Fruit fly (Drosophila melanogaster) whole organism, embryonic: ENCODE data around the gene thoc7.

ENCODE experiments used
- Aef1 ChIP-seq: fragments of 200-800 bp; sonication (Bioruptor generic); IDR thresholded peaks from 3 replicates; pipeline ENCODE4 v1.3.6; 2022; ENCODE audit warnings: missing biosample characterization, missing genetic modification characterization
- Antp ChIP-seq: fragments of 200-800 bp; sonication (Bioruptor generic); optimal IDR thresholded peaks from 3 replicates; lab custom pipeline; 2016; ENCODE audit warnings: missing biosample characterization, missing genetic modification characterization
- CG10147 ChIP-seq: fragments of 200-800 bp; sonication (Bioruptor generic); optimal IDR thresholded peaks from 2 replicates; lab custom pipeline; 2019; ENCODE audit warnings: missing biosample characterization, mild to moderate bottlenecking, missing genetic modification characterization, moderate library complexity
- CG10543 ChIP-seq: fragments of 200-800 bp; sonication (Bioruptor generic); optimal IDR thresholded peaks from 3 replicates; lab custom pipeline; 2017; ENCODE audit warnings: missing biosample characterization, mild to moderate bottlenecking, missing genetic modification characterization, moderate library complexity
- CG10654 ChIP-seq: fragments of 200-800 bp; sonication (Bioruptor generic); optimal IDR thresholded peaks from 2 replicates; lab custom pipeline; 2016; ENCODE audit warnings: missing biosample characterization, missing genetic modification characterization
- CG10979 ChIP-seq: fragments of 200-800 bp; sonication (Bioruptor generic); optimal IDR thresholded peaks from 2 replicates; lab custom pipeline; 2018; ENCODE audit warnings: missing biosample characterization, mild to moderate bottlenecking, missing genetic modification characterization, moderate library complexity
- CG11456 ChIP-seq: fragments of 200-800 bp; sonication (Bioruptor generic); IDR thresholded peaks from 3 replicates; pipeline ENCODE4 v1.3.6; 2022; ENCODE audit warnings: missing biosample characterization, missing genetic modification characterization
- CG12155 ChIP-seq: fragments of 200-800 bp; sonication (Bioruptor generic); optimal IDR thresholded peaks from 3 replicates; lab custom pipeline; 2016; ENCODE audit warnings: missing biosample characterization, missing genetic modification characterization
- CG13296 ChIP-seq: fragments of 200-800 bp; sonication (Bioruptor generic); optimal IDR thresholded peaks from 3 replicates; lab custom pipeline; 2018; ENCODE audit warnings: missing biosample characterization, mild to moderate bottlenecking, missing genetic modification characterization
- CG14965 ChIP-seq: fragments of 200-800 bp; sonication (Bioruptor generic); optimal IDR thresholded peaks from 2 replicates; lab custom pipeline; 2016; ENCODE audit warnings: missing biosample characterization, missing genetic modification characterization, borderline replicate concordance
- CG15269 ChIP-seq: fragments of 200-800 bp; sonication (Bioruptor generic); optimal IDR thresholded peaks from 2 replicates; lab custom pipeline; 2018; ENCODE audit warnings: missing biosample characterization, mild to moderate bottlenecking, missing genetic modification characterization, moderate library complexity
- CG15601 ChIP-seq: fragments of 200-800 bp; sonication (Bioruptor generic); optimal IDR thresholded peaks from 3 replicates; lab custom pipeline; 2019; ENCODE audit warnings: missing biosample characterization, mild to moderate bottlenecking, missing genetic modification characterization, moderate library complexity
- CG15696 ChIP-seq: fragments of 200-800 bp; sonication (Bioruptor generic); optimal IDR thresholded peaks from 2 replicates; lab custom pipeline; 2019; ENCODE audit warnings: missing biosample characterization, mild to moderate bottlenecking, missing genetic modification characterization, moderate library complexity
- CG2129 ChIP-seq: fragments of 200-800 bp; sonication (Bioruptor generic); IDR thresholded peaks from 2 replicates; pipeline ENCODE4 v1.3.6; 2022; ENCODE audit warnings: missing biosample characterization, missing genetic modification characterization; ENCODE audit not compliant: partially characterized antibody
- CG31365 ChIP-seq: fragments of 200-800 bp; sonication (Bioruptor generic); optimal IDR thresholded peaks from 2 replicates; lab custom pipeline; 2018; ENCODE audit warnings: missing biosample characterization, mild to moderate bottlenecking, missing genetic modification characterization
- CG4730 ChIP-seq: fragments of 200-800 bp; sonication (Bioruptor generic); IDR thresholded peaks from 2 replicates; pipeline ENCODE4 v1.3.6; 2022; ENCODE audit warnings: missing biosample characterization, missing genetic modification characterization
- CG5180 ChIP-seq: fragments of 200-800 bp; sonication (Bioruptor generic); optimal IDR thresholded peaks from 3 replicates; lab custom pipeline; 2017; ENCODE audit warnings: missing biosample characterization, missing genetic modification characterization, mild to moderate bottlenecking, moderate library complexity, missing genetic modification reagents
- CG7357 ChIP-seq: fragments of 200-800 bp; sonication (Bioruptor generic); IDR thresholded peaks from 3 replicates; pipeline ENCODE4 v1.3.6; 2022; ENCODE audit warnings: missing biosample characterization, missing genetic modification characterization
- CG9215 ChIP-seq: fragments of 200-800 bp; sonication (Bioruptor generic); IDR thresholded peaks from 2 replicates; pipeline ENCODE4 v1.3.6; 2022; ENCODE audit warnings: missing biosample characterization, missing genetic modification characterization
- CG9609 ChIP-seq: fragments of 200-800 bp; sonication (Bioruptor generic); optimal IDR thresholded peaks from 3 replicates; lab custom pipeline; 2016; ENCODE audit warnings: missing biosample characterization, missing genetic modification characterization
- CHES-1-like ChIP-seq: fragments of 200-800 bp; sonication (Bioruptor generic); optimal IDR thresholded peaks from 2 replicates; lab custom pipeline; 2016; ENCODE audit warnings: missing biosample characterization, missing genetic modification characterization
- CrebB ChIP-seq: fragments of 200-800 bp; sonication (Bioruptor generic); optimal IDR thresholded peaks from 3 replicates; lab custom pipeline; 2018; ENCODE audit warnings: missing biosample characterization, mild to moderate bottlenecking, missing genetic modification characterization
- Dek ChIP-seq: fragments of 200-800 bp; sonication (Bioruptor generic); optimal IDR thresholded peaks from 3 replicates; lab custom pipeline; 2019; ENCODE audit warnings: missing biosample characterization, mild to moderate bottlenecking, missing genetic modification characterization, moderate library complexity
- Fer2 ChIP-seq: fragments of 200-800 bp; sonication (Bioruptor generic); optimal IDR thresholded peaks from 2 replicates; lab custom pipeline; 2018; ENCODE audit warnings: missing biosample characterization, mild to moderate bottlenecking, missing genetic modification characterization, moderate library complexity
- Mad ChIP-seq: fragments of 200-800 bp; sonication (Bioruptor generic); optimal IDR thresholded peaks from 2 replicates; lab custom pipeline; 2016; ENCODE audit warnings: missing biosample characterization, missing genetic modification characterization
- Ravus ChIP-seq: fragments of 200-800 bp; sonication (Bioruptor generic); IDR thresholded peaks from 2 replicates; pipeline ENCODE4 v1.3.6; 2022; ENCODE audit warnings: missing biosample characterization, missing genetic modification characterization
- Six4 ChIP-seq: fragments of 200-800 bp; sonication (Bioruptor generic); optimal IDR thresholded peaks from 2 replicates; lab custom pipeline; 2016; ENCODE audit warnings: missing biosample characterization, missing genetic modification characterization
- abd-A ChIP-seq: fragments of 200-800 bp; sonication (Bioruptor generic); optimal IDR thresholded peaks from 3 replicates; lab custom pipeline; 2019; ENCODE audit warnings: missing biosample characterization, mild to moderate bottlenecking, missing genetic modification characterization, moderate library complexity
- ac ChIP-seq: fragments of 200-800 bp; sonication (Bioruptor generic); optimal IDR thresholded peaks from 3 replicates; lab custom pipeline; 2017; ENCODE audit warnings: missing biosample characterization, mild to moderate bottlenecking, missing genetic modification characterization
- bigmax ChIP-seq: fragments of 200-800 bp; sonication (Bioruptor generic); optimal IDR thresholded peaks from 2 replicates; lab custom pipeline; 2018; ENCODE audit warnings: missing biosample characterization, mild to moderate bottlenecking, missing genetic modification characterization
- disco-r ChIP-seq: fragments of 200-800 bp; sonication (Bioruptor generic); optimal IDR thresholded peaks from 2 replicates; lab custom pipeline; 2016; ENCODE audit warnings: missing biosample characterization, missing genetic modification characterization
- ewg ChIP-seq: fragments of 200-800 bp; sonication (Bioruptor generic); optimal IDR thresholded peaks from 3 replicates; lab custom pipeline; 2017; ENCODE audit warnings: mild to moderate bottlenecking, missing biosample characterization, missing genetic modification reagents, missing genetic modification characterization
- gce ChIP-seq: fragments of 200-800 bp; sonication (Bioruptor generic); IDR thresholded peaks from 3 replicates; pipeline ENCODE4 v1.3.6; 2022; ENCODE audit warnings: missing biosample characterization, missing genetic modification characterization
- grau ChIP-seq: fragments of 200-800 bp; optimal IDR thresholded peaks from 3 replicates; lab custom pipeline; 2019; ENCODE audit warnings: missing biosample characterization, mild to moderate bottlenecking, missing genetic modification characterization, moderate library complexity
- kah ChIP-seq: fragments of 200-800 bp; sonication (Bioruptor generic); optimal IDR thresholded peaks from 2 replicates; lab custom pipeline; 2018; ENCODE audit warnings: missing biosample characterization, mild to moderate bottlenecking, missing genetic modification characterization
- ken ChIP-seq: fragments of 200-800 bp; sonication (Bioruptor generic); IDR thresholded peaks from 3 replicates; pipeline ENCODE4 v1.3.6; 2022; ENCODE audit warnings: missing biosample characterization, missing genetic modification characterization
- knrl ChIP-seq: fragments of 200-800 bp; sonication (Bioruptor generic); IDR thresholded peaks from 3 replicates; pipeline ENCODE4 v1.3.6; 2022; ENCODE audit warnings: missing biosample characterization, missing genetic modification characterization; ENCODE audit not compliant: partially characterized antibody
- mirr ChIP-seq: fragments of 200-800 bp; sonication (Bioruptor generic); optimal IDR thresholded peaks from 3 replicates; lab custom pipeline; 2018; ENCODE audit warnings: missing biosample characterization, mild to moderate bottlenecking, missing genetic modification characterization
- pita ChIP-seq: fragments of 200-800 bp; sonication (Bioruptor generic); optimal IDR thresholded peaks from 2 replicates; lab custom pipeline; 2017; ENCODE audit warnings: missing biosample characterization, mild to moderate bottlenecking, missing genetic modification characterization
- pnt ChIP-seq: fragments of 200-800 bp; sonication (Bioruptor generic); optimal IDR thresholded peaks from 3 replicates; lab custom pipeline; 2016; ENCODE audit warnings: missing biosample characterization, missing genetic modification characterization
- prd ChIP-seq, 3 experiments: fragments of >200 bp in 2 of 3; fragments of 200-800 bp in 1 of 3; sonication (Bioruptor generic) in 1 of 3; optimal IDR thresholded peaks in 2 of 3; IDR thresholded peaks in 1 of 3; 2 replicates in 2 of 3; 3 replicates in 1 of 3; pipeline versions ENCODE4 v1.3.6 to Lab custom; 2017 to 2022; ENCODE audit warnings: missing biosample characterization in 1 of 3, missing genetic modification characterization in 1 of 3
- sima ChIP-seq: fragments of 200-800 bp; sonication (Bioruptor generic); optimal IDR thresholded peaks from 2 replicates; lab custom pipeline; 2016; ENCODE audit warnings: missing biosample characterization, missing genetic modification characterization
- slbo ChIP-seq: fragments of 200-800 bp; sonication (Bioruptor generic); IDR thresholded peaks from 2 replicates; pipeline ENCODE4 v1.3.6; 2022; ENCODE audit warnings: missing biosample characterization, missing genetic modification characterization
- slp2 ChIP-seq: fragments of 200-800 bp; sonication (Bioruptor generic); optimal IDR thresholded peaks from 2 replicates; lab custom pipeline; 2016; ENCODE audit warnings: missing biosample characterization, missing genetic modification characterization
- sna ChIP-seq: fragments of 200-800 bp; sonication (Bioruptor generic); IDR thresholded peaks from 2 replicates; pipeline ENCODE4 v1.3.6; 2022; ENCODE audit warnings: missing biosample characterization, missing genetic modification characterization; ENCODE audit not compliant: partially characterized antibody
- so ChIP-seq: fragments of 200-800 bp; sonication (Bioruptor generic); IDR thresholded peaks from 3 replicates; pipeline ENCODE4 v1.3.6; 2022; ENCODE audit warnings: missing biosample characterization, missing genetic modification characterization
- tin ChIP-seq: fragments of 200-800 bp; sonication (Bioruptor generic); optimal IDR thresholded peaks from 3 replicates; lab custom pipeline; 2016; ENCODE audit warnings: missing biosample characterization, missing genetic modification characterization
- tio ChIP-seq: fragments of 200-800 bp; sonication (Bioruptor generic); optimal IDR thresholded peaks from 2 replicates; lab custom pipeline; 2017; ENCODE audit warnings: missing biosample characterization, missing genetic modification characterization, inconsistent platforms

thoc7 gene

dm6 chr3L:257618-258475 is 45.4 kb upstream of the thoc7 start, which contains the start of the genes DIP2 and wac (continued):
- TF ChIP-seq knrl (GFP tag; lab: Robert Waterston, UW) (peak; percentile 90), CG5180 (no peak), tio (GFP tag; lab: Kevin White, UChicago) (no peak), CG9609 (peak; percentile 82), sima (GFP tag; lab: Kevin White, UChicago) (no peak), CHES-1-like (GFP tag; lab: Kevin White, UChicago) (peak; percentile 69), sna (GFP tag; lab: Robert Waterston, UW) (peak; percentile 85), CG15696 (tag; lab: Kevin White, UChicago) (peak; percentile 55), Ravus (no peak), CG14965 (GFP tag; lab: Kevin White, UChicago) (no peak), CG10979 (tag; lab: Kevin White, UChicago) (peak; percentile 42), grau (tag; lab: Kevin White, UChicago) (peak; percentile 62), ewg (peak; percentile 88), CG15601 (tag; lab: Kevin White, UChicago) (peak; percentile 71), mirr (GFP tag; lab: Kevin White, UChicago) (peak; percentile 48), CG7357 (GFP tag; lab: Robert Waterston, UW) (no peak; the same call in 2 of the 3 replicates), CrebB (no peak), Fer2 (tag; lab: Kevin White, UChicago) (peak; percentile 57), slbo (peak; percentile 89), Antp (GFP tag; lab: Kevin White, UChicago) (peak; percentile 94), pnt (peak; percentile 75), slp2 (peak; percentile 68), pita (GFP tag; lab: Kevin White, UChicago) (peak; percentile 46), CG10654 (peak; percentile 79), CG31365 (peak; percentile 53), ac (GFP tag; lab: Kevin White, UChicago) (no peak), CG9215 (GFP tag; lab: Robert Waterston, UW) (no peak), kah (GFP tag; lab: Kevin White, UChicago) (no peak), CG12155 (peak; percentile 82), CG15269 (tag; lab: Kevin White, UChicago) (no peak), CG10543 (GFP tag; lab: Kevin White, UChicago) (peak; percentile 78), abd-A (tag; lab: Kevin White, UChicago) (no peak), CG11456 (GFP tag; lab: Robert Waterston, UW) (peak; percentile 88), gce (no peak), CG10147 (peak; percentile 28), Aef1 (GFP tag; lab: Robert Waterston, UW) (peak; percentile 54; the same call in 2 of the 3 replicates), CG4730 (GFP tag; lab: Robert Waterston, UW) (peak; percentile 62), bigmax (GFP tag; lab: Kevin White, UChicago) (peak; percentile 66), ken (peak; percentile 81), so (GFP tag; lab: Robert Waterston, UW) (peak; percentile 73; the same call in 2 of the 3 replicates), CG2129 (GFP tag; lab: Robert Waterston, UW) (peak; percentile 55), prd (optimal IDR thresholded peaks at IDR 0.05; lab: Kevin White, UChicago) (no peak), prd (GFP tag; IDR thresholded peaks at IDR 0.05; lab: Robert Waterston, UW) (peak; percentile 76; the same call in 2 of the 3 replicates), CG13296 (GFP tag; lab: Kevin White, UChicago) (peak; percentile 63), Six4 (GFP tag; lab: Kevin White, UChicago) (peak; percentile 73), tin (GFP tag; lab: Kevin White, UChicago) (peak; percentile 86), Dek (tag; lab: Kevin White, UChicago) (no peak), disco-r (peak; percentile 52), Mad (GFP tag; lab: Kevin White, UChicago) (peak; percentile 86)
